Fruit fly (Drosophila melanogaster): ENCODE results near the gene Acbp2.

Acbp2 gene

dm6 chr3L:7150850-7151249 lies 19.2 kb downstream of the Acbp2 start:
- TF ChIP-seq CG8478 (optimal IDR thresholded peaks at IDR 0.05) = no peak
- TF ChIP-seq CTCF (optimal IDR thresholded peaks at IDR 0.05) = no peak

- TF ChIP-seq CG8478 (optimal IDR thresholded peaks at IDR 0.05) (no peak), CTCF (optimal IDR thresholded peaks at IDR 0.05) (no peak)
Measured at dm6 chr3L:7151521-7152465, 20.1 kb downstream of the Acbp2 start.

DNA sequence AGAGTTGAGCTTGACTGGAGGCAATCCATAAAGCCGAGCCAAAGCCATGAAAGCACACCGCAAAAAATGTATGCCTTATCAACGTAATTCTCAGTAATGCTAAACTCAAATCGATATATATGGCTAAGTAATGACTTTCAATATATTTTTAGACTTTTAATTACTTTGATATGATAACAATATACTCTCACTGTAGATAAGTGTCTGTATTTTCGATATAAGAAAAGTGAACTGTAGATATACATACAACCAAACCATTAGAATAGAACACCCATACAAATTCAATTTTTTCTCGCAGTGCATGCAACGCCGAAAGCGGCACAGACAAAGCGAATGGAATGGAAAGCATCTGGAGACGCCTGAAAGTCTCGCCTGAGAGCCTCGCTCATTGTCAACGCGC lies 22.0 kb downstream of the Acbp2 start:
- TF ChIP-seq CTCF (optimal IDR thresholded peaks at IDR 0.05) = no peak
- TF ChIP-seq CG8478 (optimal IDR thresholded peaks at IDR 0.05) = no peak

dm6 chr3L:7154249-7154648 lies 22.6 kb downstream of the Acbp2 start:
- TF ChIP-seq CTCF (optimal IDR thresholded peaks at IDR 0.05) = no peak
- no peak for TF ChIP-seq CG8478 (optimal IDR thresholded peaks at IDR 0.05)

- TF ChIP-seq CTCF (optimal IDR thresholded peaks at IDR 0.05) (no peak), CG8478 (optimal IDR thresholded peaks at IDR 0.05) (no peak)
Measured at dm6 chr3L:7155522-7155978, 23.9 kb downstream of the Acbp2 start.

dm6 chr3L:7156239-7156638 lies 24.6 kb downstream of the Acbp2 start:
- TF ChIP-seq CTCF (optimal IDR thresholded peaks at IDR 0.05) = no peak
- TF ChIP-seq CG8478 (optimal IDR thresholded peaks at IDR 0.05) = no peak

- TF ChIP-seq CTCF (optimal IDR thresholded peaks at IDR 0.05) = no peak
- TF ChIP-seq CG8478 (optimal IDR thresholded peaks at IDR 0.05) = no peak
Measured at dm6 chr3L:7156890-7157289, 25.2 kb downstream of the Acbp2 start, which contains the start of gene corn. TSS of gene corn (minus strand) at chr3L:7157073.

- no peak for TF ChIP-seq CTCF (optimal IDR thresholded peaks at IDR 0.05)
- no peak for TF ChIP-seq CG8478 (optimal IDR thresholded peaks at IDR 0.05)
Measured at dm6 chr3L:7157713-7158112, 26.1 kb downstream of the Acbp2 start, which contains the start of gene CG8620. TSS of gene CG8620 (plus strand) at chr3L:7158099.

DNA sequence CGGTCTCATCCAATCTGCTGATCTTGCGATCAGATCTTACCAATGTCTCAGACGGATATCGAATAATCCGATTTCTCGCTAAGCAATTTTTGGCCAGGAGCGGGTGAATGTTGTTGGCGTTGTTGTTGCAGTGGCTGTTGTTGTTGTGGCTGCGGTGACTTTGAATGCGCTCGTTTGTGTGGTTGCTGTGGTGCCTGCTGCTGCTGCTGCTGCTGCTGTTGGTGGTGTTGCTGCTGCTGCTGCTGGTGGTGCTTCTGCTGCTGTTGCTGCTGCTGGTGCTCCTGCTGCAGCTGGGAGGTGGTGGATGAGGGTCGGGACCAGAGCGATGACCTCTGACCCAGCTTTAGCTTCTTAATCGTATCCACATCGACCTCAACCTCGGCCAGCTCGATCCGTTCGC lies 29.6 kb downstream of the Acbp2 start:
- TF ChIP-seq CTCF (optimal IDR thresholded peaks at IDR 0.05) (no peak), CG8478 (optimal IDR thresholded peaks at IDR 0.05) (no peak)

DNA sequence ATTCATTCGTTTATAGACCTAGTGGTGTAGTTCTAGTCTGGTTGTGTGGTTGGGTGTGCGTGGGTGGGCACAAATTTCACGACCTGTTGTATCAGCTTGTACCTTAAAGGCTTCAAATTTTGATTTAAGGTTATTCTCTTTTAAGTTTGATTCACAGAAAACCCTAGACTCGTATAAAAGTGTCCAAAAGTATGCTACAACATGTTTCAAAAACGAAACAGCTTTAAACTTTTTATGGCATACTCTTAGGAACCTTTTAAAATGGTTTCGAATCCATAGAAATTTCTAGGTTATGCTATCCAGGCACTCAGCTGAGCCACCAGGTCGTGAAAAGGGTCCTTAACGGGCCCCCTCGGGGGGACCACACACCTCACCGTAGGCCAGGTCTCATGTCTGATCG lies 30.3 kb downstream of the Acbp2 start:
- TF ChIP-seq CG8478 (optimal IDR thresholded peaks at IDR 0.05) (no peak), CTCF (optimal IDR thresholded peaks at IDR 0.05) (no peak)
